Fruit fly (Drosophila melanogaster): ENCODE data around the gene frm.

dm6 chr3L:5548524-5549084, 2.4 kb downstream of the frm start:
- TF ChIP-seq CG8478 (optimal IDR thresholded peaks at IDR 0.05) = no peak
- no peak for TF ChIP-seq CTCF (optimal IDR thresholded peaks at IDR 0.05)

Data from S2 (cell line).